Fruit fly (Drosophila melanogaster) whole organism, embryonic: ENCODE results near the gene CG34290.

Experiments used
- ATbp ChIP-seq: fragments of 200-800 bp; sonication (Bioruptor generic); optimal IDR thresholded peaks from 2 replicates; lab custom pipeline; 2017; ENCODE audit warnings: missing biosample characterization, mild to moderate bottlenecking, missing genetic modification characterization, missing genetic modification reagents
- Aef1 ChIP-seq: fragments of 200-800 bp; sonication (Bioruptor generic); IDR thresholded peaks from 3 replicates; pipeline ENCODE4 v1.3.6; 2022; ENCODE audit warnings: missing biosample characterization, missing genetic modification characterization
- Bdp1 ChIP-seq: fragments of 200-800 bp; sonication (Bioruptor generic); optimal IDR thresholded peaks from 3 replicates; lab custom pipeline; 2016; ENCODE audit warnings: missing biosample characterization, missing genetic modification characterization
- CG10979 ChIP-seq: fragments of 200-800 bp; sonication (Bioruptor generic); optimal IDR thresholded peaks from 2 replicates; lab custom pipeline; 2018; ENCODE audit warnings: missing biosample characterization, mild to moderate bottlenecking, missing genetic modification characterization, moderate library complexity
- CG12391 ChIP-seq: fragments of 200-800 bp; sonication (Bioruptor generic); optimal IDR thresholded peaks from 3 replicates; lab custom pipeline; 2018; ENCODE audit warnings: missing biosample characterization, mild to moderate bottlenecking, missing genetic modification characterization, moderate library complexity
- CG17385 ChIP-seq: fragments of 200-800 bp; sonication (Bioruptor generic); optimal IDR thresholded peaks from 3 replicates; lab custom pipeline; 2018; ENCODE audit warnings: missing biosample characterization, mild to moderate bottlenecking, missing genetic modification characterization
- CG18476 ChIP-seq: fragments of 200-800 bp; sonication (Bioruptor generic); optimal IDR thresholded peaks from 2 replicates; lab custom pipeline; 2016; ENCODE audit warnings: missing biosample characterization, mild to moderate bottlenecking, missing genetic modification characterization
- CG2712 ChIP-seq: fragments of 200-800 bp; optimal IDR thresholded peaks from 3 replicates; lab custom pipeline; 2019; ENCODE audit warnings: missing biosample characterization, mild to moderate bottlenecking, missing genetic modification characterization, moderate library complexity
- CG2889 ChIP-seq: fragments of 200-800 bp; sonication (Bioruptor generic); IDR thresholded peaks from 3 replicates; pipeline ENCODE4 v1.3.6; 2022; ENCODE audit warnings: missing biosample characterization, missing genetic modification characterization
- CG32767 ChIP-seq: fragments of 200-800 bp; sonication (Bioruptor generic); IDR thresholded peaks from 2 replicates; pipeline ENCODE4 v1.3.6; 2022; ENCODE audit warnings: missing biosample characterization, missing genetic modification characterization
- CG34376 ChIP-seq: fragments of 200-800 bp; sonication (Bioruptor generic); optimal IDR thresholded peaks from 2 replicates; lab custom pipeline; 2018; ENCODE audit warnings: missing biosample characterization, mild to moderate bottlenecking, missing genetic modification characterization
- CG6791 ChIP-seq: fragments of 200-800 bp; sonication (Bioruptor generic); IDR thresholded peaks from 3 replicates; pipeline ENCODE4 v1.3.6; 2022; ENCODE audit warnings: missing biosample characterization, missing genetic modification characterization; ENCODE audit not compliant: partially characterized antibody
- CG8089 ChIP-seq: fragments of 200-800 bp; sonication (Bioruptor generic); optimal IDR thresholded peaks from 3 replicates; lab custom pipeline; 2016; ENCODE audit warnings: missing biosample characterization, missing genetic modification characterization
- CG8359 ChIP-seq: fragments of 200-800 bp; sonication (Bioruptor generic); optimal IDR thresholded peaks from 2 replicates; lab custom pipeline; 2017; ENCODE audit warnings: missing biosample characterization, mild to moderate bottlenecking, missing genetic modification characterization, borderline replicate concordance
- CG8765 ChIP-seq: fragments of 200-800 bp; sonication (Bioruptor generic); IDR thresholded peaks from 2 replicates; pipeline ENCODE4 v1.3.6; 2022; ENCODE audit warnings: missing biosample characterization, missing genetic modification characterization
- CG9215 ChIP-seq: fragments of 200-800 bp; sonication (Bioruptor generic); IDR thresholded peaks from 2 replicates; pipeline ENCODE4 v1.3.6; 2022; ENCODE audit warnings: missing biosample characterization, missing genetic modification characterization
- CG9609 ChIP-seq: fragments of 200-800 bp; sonication (Bioruptor generic); optimal IDR thresholded peaks from 3 replicates; lab custom pipeline; 2016; ENCODE audit warnings: missing biosample characterization, missing genetic modification characterization
- CTCF ChIP-seq: fragments of 200-800 bp; sonication (Bioruptor generic); optimal IDR thresholded peaks from 2 replicates; lab custom pipeline; 2017; ENCODE audit warnings: missing biosample characterization, mild to moderate bottlenecking, missing genetic modification characterization, moderate library complexity
- CkIIα-i1 ChIP-seq: fragments of 200-800 bp; sonication (Bioruptor generic); IDR thresholded peaks from 2 replicates; pipeline ENCODE4 v1.3.6; 2022; ENCODE audit warnings: missing biosample characterization, missing genetic modification characterization
- Gsc ChIP-seq: fragments of 200-800 bp; sonication (Bioruptor generic); IDR thresholded peaks from 2 replicates; pipeline ENCODE4 v1.3.6; 2022; ENCODE audit warnings: missing biosample characterization, missing genetic modification characterization
- Hr51 ChIP-seq, 2 experiments: fragments of 200-800 bp; sonication (Bioruptor generic); optimal IDR thresholded peaks; 2 replicates in 1 of 2; 3 replicates in 1 of 2; lab custom pipeline; 2016 to 2018; ENCODE audit warnings: missing biosample characterization in 2 of 2, missing genetic modification characterization in 2 of 2, mild to moderate bottlenecking in 1 of 2, moderate library complexity in 1 of 2
- Hr78 ChIP-seq, 2 experiments: fragments of 200-800 bp in 1 of 2; fragments of >200 bp in 1 of 2; sonication (Bioruptor generic) in 1 of 2; optimal IDR thresholded peaks; 2 replicates each; lab custom pipeline; 2017 to 2019; ENCODE audit warnings: missing biosample characterization in 2 of 2, missing genetic modification characterization in 2 of 2, mild to moderate bottlenecking in 1 of 2, moderate library complexity in 1 of 2
- Hsf ChIP-seq: fragments of 200-800 bp; sonication (Bioruptor generic); optimal IDR thresholded peaks from 3 replicates; lab custom pipeline; 2016; ENCODE audit warnings: missing biosample characterization, missing genetic modification characterization
- Lim3 ChIP-seq: fragments of 200-800 bp; sonication (Bioruptor generic); IDR thresholded peaks from 2 replicates; pipeline ENCODE4 v1.3.6; 2022; ENCODE audit warnings: missing biosample characterization, missing genetic modification characterization
- Mad ChIP-seq: fragments of 200-800 bp; sonication (Bioruptor generic); optimal IDR thresholded peaks from 2 replicates; lab custom pipeline; 2016; ENCODE audit warnings: missing biosample characterization, missing genetic modification characterization
- Meics ChIP-seq: fragments of 200-800 bp; sonication (Bioruptor generic); optimal IDR thresholded peaks from 2 replicates; lab custom pipeline; 2017; ENCODE audit warnings: missing biosample characterization, mild to moderate bottlenecking, missing genetic modification characterization
- Nf-YC ChIP-seq: fragments of 200-800 bp; optimal IDR thresholded peaks from 3 replicates; lab custom pipeline; 2019; ENCODE audit warnings: missing biosample characterization, mild to moderate bottlenecking, missing genetic modification characterization, moderate library complexity
- Poxn ChIP-seq: fragments of 200-800 bp; sonication (Bioruptor generic); IDR thresholded peaks from 2 replicates; pipeline ENCODE4 v1.3.6; 2022; ENCODE audit warnings: missing biosample characterization, missing genetic modification characterization
- abd-A ChIP-seq: fragments of 200-800 bp; sonication (Bioruptor generic); optimal IDR thresholded peaks from 3 replicates; lab custom pipeline; 2019; ENCODE audit warnings: missing biosample characterization, mild to moderate bottlenecking, missing genetic modification characterization, moderate library complexity
- az2 ChIP-seq: fragments of 200-800 bp; sonication (Bioruptor generic); optimal IDR thresholded peaks from 3 replicates; lab custom pipeline; 2016; ENCODE audit warnings: missing biosample characterization, missing genetic modification characterization
- cato ChIP-seq: fragments of 200-800 bp; sonication (Bioruptor generic); optimal IDR thresholded peaks from 2 replicates; lab custom pipeline; 2016; ENCODE audit warnings: missing biosample characterization, missing genetic modification characterization, borderline replicate concordance
- ci ChIP-seq: fragments of 200-800 bp; sonication (Bioruptor generic); IDR thresholded peaks from 3 replicates; pipeline ENCODE4 v1.3.6; 2022; ENCODE audit warnings: missing biosample characterization, missing genetic modification characterization
- crp ChIP-seq, 2 experiments: fragments of 200-800 bp; sonication (Bioruptor generic); optimal IDR thresholded peaks; 2 replicates in 1 of 2; 3 replicates in 1 of 2; lab custom pipeline; 2017; ENCODE audit warnings: missing biosample characterization in 2 of 2, missing genetic modification characterization in 2 of 2, mild to moderate bottlenecking in 1 of 2, moderate library complexity in 1 of 2
- danr ChIP-seq: fragments of 200-800 bp; sonication (Bioruptor generic); IDR thresholded peaks from 2 replicates; pipeline ENCODE4 v1.3.6; 2022; ENCODE audit warnings: missing biosample characterization, missing genetic modification characterization
- dm ChIP-seq: fragments of 200-800 bp; sonication (Bioruptor generic); optimal IDR thresholded peaks from 3 replicates; lab custom pipeline; 2016; ENCODE audit warnings: missing biosample characterization, missing genetic modification characterization
- emc ChIP-seq: fragments of 200-800 bp; sonication (Bioruptor generic); optimal IDR thresholded peaks from 2 replicates; lab custom pipeline; 2016; ENCODE audit warnings: missing biosample characterization, missing genetic modification characterization
- hth ChIP-seq: fragments of >200 bp; optimal IDR thresholded peaks from 2 replicates; lab custom pipeline; 2017; ENCODE audit warnings: inconsistent platforms
- klu ChIP-seq: fragments of 200-800 bp; sonication (Bioruptor generic); IDR thresholded peaks from 2 replicates; pipeline ENCODE4 v1.3.6; 2022; ENCODE audit warnings: missing biosample characterization, missing genetic modification characterization
- maf-S ChIP-seq: fragments of 200-800 bp; sonication (Bioruptor generic); optimal IDR thresholded peaks from 2 replicates; lab custom pipeline; 2016; ENCODE audit warnings: missing biosample characterization, missing genetic modification characterization
- nau ChIP-seq: fragments of 200-800 bp; sonication (Bioruptor generic); optimal IDR thresholded peaks from 3 replicates; lab custom pipeline; 2017; ENCODE audit warnings: missing biosample characterization, mild to moderate bottlenecking, missing genetic modification characterization, missing genetic modification reagents
- nerfin-2 ChIP-seq: fragments of 200-800 bp; sonication (Bioruptor generic); IDR thresholded peaks from 2 replicates; pipeline ENCODE4 v1.3.6; 2022; ENCODE audit warnings: missing biosample characterization, missing genetic modification characterization; ENCODE audit not compliant: partially characterized antibody
- pum ChIP-seq: fragments of 200-800 bp; sonication (Bioruptor generic); optimal IDR thresholded peaks from 2 replicates; lab custom pipeline; 2016; ENCODE audit warnings: missing biosample characterization, missing genetic modification characterization
- scrt ChIP-seq: fragments of 200-800 bp; sonication (Bioruptor generic); optimal IDR thresholded peaks from 2 replicates; lab custom pipeline; 2018; ENCODE audit warnings: missing biosample characterization, mild to moderate bottlenecking, missing genetic modification characterization, moderate library complexity
- sima ChIP-seq: fragments of 200-800 bp; sonication (Bioruptor generic); optimal IDR thresholded peaks from 2 replicates; lab custom pipeline; 2016; ENCODE audit warnings: missing biosample characterization, missing genetic modification characterization
- sisA ChIP-seq: fragments of 200-800 bp; sonication (Bioruptor generic); IDR thresholded peaks from 2 replicates; pipeline ENCODE4 v1.3.6; 2022; ENCODE audit warnings: missing biosample characterization, missing genetic modification characterization
- slp2 ChIP-seq: fragments of 200-800 bp; sonication (Bioruptor generic); optimal IDR thresholded peaks from 2 replicates; lab custom pipeline; 2016; ENCODE audit warnings: missing biosample characterization, missing genetic modification characterization
- sob ChIP-seq: fragments of 200-800 bp; sonication (Bioruptor generic); IDR thresholded peaks from 2 replicates; pipeline ENCODE4 v1.3.6; 2022; ENCODE audit warnings: missing biosample characterization, missing genetic modification characterization
- sqz ChIP-seq: fragments of 200-800 bp; sonication (Bioruptor generic); optimal IDR thresholded peaks from 3 replicates; lab custom pipeline; 2018; ENCODE audit warnings: missing biosample characterization, mild to moderate bottlenecking, missing genetic modification characterization
- sr ChIP-seq: fragments of 200-800 bp; sonication (Bioruptor generic); IDR thresholded peaks from 3 replicates; pipeline ENCODE4 v1.3.6; 2022; ENCODE audit warnings: missing biosample characterization, missing genetic modification characterization
- tx ChIP-seq: fragments of 200-800 bp; sonication (Bioruptor generic); optimal IDR thresholded peaks from 2 replicates; lab custom pipeline; 2016; ENCODE audit warnings: missing biosample characterization, missing genetic modification characterization

CG34290 gene

DNA sequence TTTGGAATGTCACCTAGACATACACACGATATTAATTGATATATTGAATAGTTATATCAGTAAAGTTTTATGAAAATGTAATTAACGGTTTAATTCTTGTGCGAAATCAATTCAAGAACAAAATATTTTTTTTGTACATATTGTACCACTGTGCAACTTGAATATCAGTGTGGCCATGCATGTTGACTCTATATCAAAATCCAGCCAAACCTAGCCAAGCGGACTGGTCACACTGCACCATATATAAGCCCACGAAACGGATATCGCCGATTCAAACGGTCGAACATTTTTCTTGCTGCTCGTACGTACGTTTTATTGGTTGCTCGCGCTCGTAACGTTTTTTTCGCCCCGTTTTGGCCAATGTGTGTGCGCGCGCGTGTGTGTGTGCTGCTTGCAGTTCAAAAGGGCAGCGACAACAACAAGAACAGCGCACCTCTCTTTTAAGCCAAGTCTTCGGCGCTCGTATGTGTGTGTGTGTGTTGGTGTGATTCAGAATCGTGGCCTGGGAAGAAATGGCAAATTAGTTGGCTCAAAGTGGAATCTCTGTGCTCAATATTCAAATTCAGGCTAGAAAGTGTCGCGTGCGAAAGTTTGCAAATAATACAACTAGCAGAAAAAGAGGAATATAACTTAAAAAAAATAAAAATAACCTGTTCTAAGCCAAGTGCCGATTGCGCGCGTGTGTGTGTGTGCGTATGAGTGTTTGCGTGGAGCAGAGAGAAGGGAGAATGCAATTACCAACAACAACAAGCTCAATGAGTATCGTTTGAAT, 5.4 kb upstream of the CG34290 start, which contains the start of gene crb (continued):
- TF ChIP-seq scrt = peak; percentile 23
- peak; percentile 49 for TF ChIP-seq Nf-YC (tag; lab: Kevin White, UChicago)
- no peak for TF ChIP-seq Aef1 (GFP tag; lab: Robert Waterston, UW)
- TF ChIP-seq ci (GFP tag; lab: Robert Waterston, UW) = peak; percentile 84
- TF ChIP-seq CG10979 (tag; lab: Kevin White, UChicago) = peak; percentile 25
- TF ChIP-seq Poxn (GFP tag; lab: Robert Waterston, UW) = no peak
- TF ChIP-seq crp (GFP tag; optimal IDR thresholded peaks at IDR 0.05; lab: Kevin White, UChicago) = peak in 1 of 2 experiments; percentile 16
- no peak for TF ChIP-seq dm (GFP tag; lab: Kevin White, UChicago)
- TF ChIP-seq CG12391 (tag; lab: Kevin White, UChicago) = peak; percentile 61
- no peak for TF ChIP-seq Gsc (GFP tag; lab: Robert Waterston, UW)
- no peak for TF ChIP-seq hth (lab: Kevin White, UChicago)
- peak; percentile 7 for TF ChIP-seq pum
- no peak for TF ChIP-seq klu (GFP tag; lab: Robert Waterston, UW)
- peak; percentile 12 for TF ChIP-seq nau (GFP tag; lab: Kevin White, UChicago)
- TF ChIP-seq CG32767 (GFP tag; lab: Robert Waterston, UW) = no peak
- no peak for TF ChIP-seq CTCF
- TF ChIP-seq CG8089 (GFP tag; lab: Kevin White, UChicago) = peak; percentile 6
- peak; percentile 47 to 71 for TF ChIP-seq Hr51 (GFP tag; optimal IDR thresholded peaks at IDR 0.05; lab: Kevin White, UChicago)
- no peak for TF ChIP-seq slp2
- TF ChIP-seq Bdp1 (GFP tag; lab: Kevin White, UChicago) = peak; percentile 41
- TF ChIP-seq CG18476 (GFP tag; lab: Kevin White, UChicago) = peak; percentile 13
- TF ChIP-seq cato = no peak
- TF ChIP-seq tx (GFP tag; lab: Kevin White, UChicago) = no peak
- no peak for TF ChIP-seq Lim3 (GFP tag; lab: Robert Waterston, UW)
- no peak for TF ChIP-seq sima
- TF ChIP-seq CG8359 (GFP tag; lab: Kevin White, UChicago) = no peak
- no peak for TF ChIP-seq abd-A (tag; lab: Kevin White, UChicago)
- TF ChIP-seq Hsf (GFP tag; lab: Kevin White, UChicago) = peak; percentile 50
- peak; percentile 67 for TF ChIP-seq sob
- TF ChIP-seq CG17385 (GFP tag; lab: Kevin White, UChicago) = peak; percentile 38
- TF ChIP-seq CG8765 (GFP tag; lab: Robert Waterston, UW) = no peak
- TF ChIP-seq Hr78 (GFP tag; optimal IDR thresholded peaks at IDR 0.05; lab: Kevin White, UChicago) = peak in 1 of 2 experiments; percentile 98
- no peak for TF ChIP-seq emc
- TF ChIP-seq CkIIα-i1 (GFP tag; lab: Robert Waterston, UW) = no peak
- TF ChIP-seq Mad (GFP tag; lab: Kevin White, UChicago) = peak; percentile 42
- TF ChIP-seq CG9609 = peak; percentile 18
- peak; percentile 60 for TF ChIP-seq maf-S (GFP tag; lab: Kevin White, UChicago)
- no peak for TF ChIP-seq sisA (GFP tag; lab: Robert Waterston, UW)
- TF ChIP-seq nerfin-2 (GFP tag; lab: Robert Waterston, UW) = peak; percentile 37; the same call in 1 of the 2 replicates
- no peak for TF ChIP-seq CG2889 (GFP tag; lab: Robert Waterston, UW)
- TF ChIP-seq Meics (GFP tag; lab: Kevin White, UChicago) = peak; percentile 64
- peak; percentile 37 for TF ChIP-seq az2 (GFP tag; lab: Kevin White, UChicago)
- TF ChIP-seq ATbp = no peak
- peak; percentile 61 for TF ChIP-seq CG34376
- peak; percentile 80 for TF ChIP-seq CG6791 (GFP tag; lab: Robert Waterston, UW)
- TF ChIP-seq CG9215 = 0 out of 2 replicates have a peak, but pooled peaks have one; percentile 9
- TF ChIP-seq sqz (GFP tag; lab: Kevin White, UChicago) = peak; percentile 77
- no peak for TF ChIP-seq danr
- 0 out of 3 replicates have a peak, but pooled peaks have one; percentile 41 for TF ChIP-seq sr (GFP tag; lab: Robert Waterston, UW)
- peak; percentile 60 for TF ChIP-seq CG2712 (tag; lab: Kevin White, UChicago)
